Fruit fly (Drosophila melanogaster) whole organism, prepupa: ENCODE results near the gene CG43897.

Experiments used
- Blimp-1 ChIP-seq: fragments of 200-800 bp; sonication (Bioruptor generic); optimal IDR thresholded peaks from 3 replicates; lab custom pipeline; 2017; ENCODE audit warnings: missing biosample characterization, missing genetic modification characterization, mild to moderate bottlenecking, moderate library complexity, missing genetic modification reagents
- CG10631 ChIP-seq: fragments of 200-800 bp; sonication (Bioruptor generic); optimal IDR thresholded peaks from 2 replicates; lab custom pipeline; 2016; ENCODE audit warnings: missing biosample characterization, missing genetic modification characterization
- CG10669 ChIP-seq: fragments of 200-800 bp; sonication (Bioruptor generic); optimal IDR thresholded peaks from 3 replicates; lab custom pipeline; 2018; ENCODE audit warnings: missing biosample characterization, mild to moderate bottlenecking, missing genetic modification characterization, moderate library complexity
- CG11294 ChIP-seq: fragments of 200-800 bp; sonication (Bioruptor generic); IDR thresholded peaks from 2 replicates; pipeline ENCODE4 v1.3.6; 2022; ENCODE audit warnings: missing biosample characterization, missing genetic modification characterization
- CG11762 ChIP-seq: fragments of 200-800 bp; sonication (Bioruptor generic); optimal IDR thresholded peaks from 3 replicates; lab custom pipeline; 2016; ENCODE audit warnings: missing biosample characterization, missing genetic modification characterization; ENCODE audit not compliant: insufficient read depth
- CG11902 ChIP-seq: fragments of 200-800 bp; sonication (Bioruptor generic); optimal IDR thresholded peaks from 3 replicates; lab custom pipeline; 2016; ENCODE audit warnings: missing biosample characterization, missing genetic modification characterization
- CG15336 ChIP-seq: fragments of 200-800 bp; sonication (Bioruptor generic); IDR thresholded peaks from 2 replicates; pipeline ENCODE4 v1.3.6; 2022; ENCODE audit warnings: missing biosample characterization, missing genetic modification characterization
- CG1621 ChIP-seq: fragments of 200-800 bp; sonication (Bioruptor generic); optimal IDR thresholded peaks from 3 replicates; lab custom pipeline; 2018; ENCODE audit warnings: missing biosample characterization, mild to moderate bottlenecking, missing genetic modification characterization
- CG16779 ChIP-seq: fragments of 200-800 bp; sonication (Bioruptor generic); optimal IDR thresholded peaks from 3 replicates; lab custom pipeline; 2017; ENCODE audit warnings: missing biosample characterization, mild to moderate bottlenecking, missing genetic modification characterization
- CG3032 ChIP-seq: fragments of 200-800 bp; optimal IDR thresholded peaks from 2 replicates; lab custom pipeline; 2019; ENCODE audit warnings: missing biosample characterization, mild to moderate bottlenecking, missing genetic modification characterization, moderate library complexity
- CG31627 ChIP-seq: fragments of 200-800 bp; sonication (Bioruptor generic); optimal IDR thresholded peaks from 3 replicates; lab custom pipeline; 2016; ENCODE audit warnings: missing biosample characterization, missing genetic modification characterization
- CG32006 ChIP-seq: fragments of 200-800 bp; sonication (Bioruptor generic); optimal IDR thresholded peaks from 3 replicates; lab custom pipeline; 2017; ENCODE audit warnings: missing biosample characterization, mild to moderate bottlenecking, missing genetic modification characterization
- CG34406 ChIP-seq: fragments of 200-800 bp; sonication (Bioruptor generic); optimal IDR thresholded peaks from 3 replicates; lab custom pipeline; 2016; ENCODE audit warnings: missing biosample characterization, missing genetic modification characterization
- CG3919 ChIP-seq: fragments of 200-800 bp; sonication (Bioruptor generic); optimal IDR thresholded peaks from 3 replicates; lab custom pipeline; 2016; ENCODE audit warnings: missing biosample characterization, missing genetic modification characterization
- CG4318 ChIP-seq: fragments of 200-800 bp; sonication (Bioruptor generic); optimal IDR thresholded peaks from 3 replicates; lab custom pipeline; 2017; ENCODE audit warnings: missing biosample characterization, mild to moderate bottlenecking, missing genetic modification characterization
- CG6276 ChIP-seq: fragments of 200-800 bp; sonication (Bioruptor generic); optimal IDR thresholded peaks from 2 replicates; lab custom pipeline; 2017; ENCODE audit warnings: missing biosample characterization, mild to moderate bottlenecking, missing genetic modification characterization
- CG6792 ChIP-seq: fragments of 200-800 bp; sonication (Bioruptor generic); optimal IDR thresholded peaks from 3 replicates; lab custom pipeline; 2016; ENCODE audit warnings: missing biosample characterization, missing genetic modification characterization
- CG6854 ChIP-seq: fragments of 200-800 bp; sonication (Bioruptor generic); optimal IDR thresholded peaks from 2 replicates; lab custom pipeline; 2017; ENCODE audit warnings: missing biosample characterization, mild to moderate bottlenecking, missing genetic modification characterization
- CG8119 ChIP-seq: fragments of 200-800 bp; sonication (Bioruptor generic); IDR thresholded peaks from 3 replicates; pipeline ENCODE4 v1.3.6; 2022; ENCODE audit warnings: missing biosample characterization, missing genetic modification characterization
- CG8632 ChIP-seq: fragments of 200-800 bp; sonication (Bioruptor generic); optimal IDR thresholded peaks from 3 replicates; lab custom pipeline; 2016; ENCODE audit warnings: missing biosample characterization, missing genetic modification characterization
- CG9139 ChIP-seq: fragments of 200-800 bp; sonication (Bioruptor generic); optimal IDR thresholded peaks from 3 replicates; lab custom pipeline; 2017; ENCODE audit warnings: missing biosample characterization, mild to moderate bottlenecking, missing genetic modification characterization
- Eip75B ChIP-seq: fragments of 200-800 bp; sonication (Bioruptor generic); optimal IDR thresholded peaks from 3 replicates; lab custom pipeline; 2016; ENCODE audit warnings: missing biosample characterization, missing genetic modification characterization
- Ets21C ChIP-seq: fragments of 200-800 bp; sonication (Bioruptor generic); optimal IDR thresholded peaks from 3 replicates; lab custom pipeline; 2016; ENCODE audit warnings: missing biosample characterization, missing genetic modification characterization
- Ets96B ChIP-seq: fragments of 200-800 bp; optimal IDR thresholded peaks from 2 replicates; lab custom pipeline; 2019; ENCODE audit warnings: missing biosample characterization, mild to moderate bottlenecking, missing genetic modification characterization, moderate library complexity
- Gug ChIP-seq: fragments of 200-800 bp; sonication (Bioruptor generic); IDR thresholded peaks from 2 replicates; pipeline ENCODE4 v1.3.6; 2022; ENCODE audit warnings: missing biosample characterization, missing genetic modification characterization
- Hr39 ChIP-seq: fragments of 200-800 bp; sonication (Bioruptor generic); optimal IDR thresholded peaks from 2 replicates; lab custom pipeline; 2016; ENCODE audit warnings: missing biosample characterization, missing genetic modification characterization
- Hr4 ChIP-seq: fragments of 200-800 bp; sonication (Bioruptor generic); optimal IDR thresholded peaks from 3 replicates; lab custom pipeline; 2016; ENCODE audit warnings: missing biosample characterization, missing genetic modification characterization
- Lpt ChIP-seq: fragments of 200-800 bp; sonication (Bioruptor generic); optimal IDR thresholded peaks from 3 replicates; lab custom pipeline; 2016; ENCODE audit warnings: missing biosample characterization, missing genetic modification characterization
- Met ChIP-seq: fragments of 200-800 bp; sonication (Bioruptor generic); optimal IDR thresholded peaks from 3 replicates; lab custom pipeline; 2016; ENCODE audit warnings: missing biosample characterization, missing genetic modification characterization
- OdsH ChIP-seq: fragments of 200-800 bp; sonication (Bioruptor generic); optimal IDR thresholded peaks from 3 replicates; lab custom pipeline; 2016; ENCODE audit warnings: missing biosample characterization, missing genetic modification characterization
- Smox ChIP-seq: fragments of 200-800 bp; sonication (Bioruptor generic); optimal IDR thresholded peaks from 3 replicates; lab custom pipeline; 2016; ENCODE audit warnings: missing biosample characterization, missing genetic modification characterization
- Sox15 ChIP-seq: fragments of 200-800 bp; sonication (Bioruptor generic); optimal IDR thresholded peaks from 3 replicates; lab custom pipeline; 2016; ENCODE audit warnings: missing biosample characterization, missing genetic modification characterization
- achi ChIP-seq: fragments of 200-800 bp; sonication (Bioruptor generic); optimal IDR thresholded peaks from 3 replicates; lab custom pipeline; 2016; ENCODE audit warnings: missing biosample characterization, missing genetic modification characterization
- acj6 ChIP-seq: fragments of 200-800 bp; sonication (Bioruptor generic); optimal IDR thresholded peaks from 3 replicates; lab custom pipeline; 2016; ENCODE audit warnings: missing biosample characterization, missing genetic modification characterization
- cyc ChIP-seq: fragments of 200-800 bp; sonication (Bioruptor generic); optimal IDR thresholded peaks from 3 replicates; lab custom pipeline; 2016; ENCODE audit warnings: missing biosample characterization, missing genetic modification characterization
- dac ChIP-seq: fragments of 200-800 bp; sonication (Bioruptor generic); optimal IDR thresholded peaks from 2 replicates; lab custom pipeline; 2017; ENCODE audit warnings: missing biosample characterization, mild to moderate bottlenecking, missing genetic modification characterization
- dsx ChIP-seq: fragments of 200-800 bp; optimal IDR thresholded peaks from 3 replicates; lab custom pipeline; 2019; ENCODE audit warnings: missing biosample characterization, mild to moderate bottlenecking, missing genetic modification characterization, moderate library complexity; ENCODE audit not compliant: poor library complexity, severe bottlenecking
- eg ChIP-seq: fragments of 200-800 bp; sonication (Bioruptor generic); IDR thresholded peaks from 3 replicates; pipeline ENCODE4 v1.3.6; 2022; ENCODE audit warnings: missing biosample characterization, missing genetic modification characterization
- esn ChIP-seq: fragments of 200-800 bp; sonication (Bioruptor generic); optimal IDR thresholded peaks from 2 replicates; lab custom pipeline; 2016; ENCODE audit warnings: missing biosample characterization, mild to moderate bottlenecking, missing genetic modification characterization, moderate library complexity
- fd59A ChIP-seq: fragments of 200-800 bp; sonication (Bioruptor generic); optimal IDR thresholded peaks from 2 replicates; lab custom pipeline; 2017; ENCODE audit warnings: missing biosample characterization, mild to moderate bottlenecking, missing genetic modification characterization, missing genetic modification reagents
- fd85E ChIP-seq: fragments of 200-800 bp; sonication (Bioruptor generic); optimal IDR thresholded peaks from 3 replicates; lab custom pipeline; 2016; ENCODE audit warnings: missing biosample characterization, missing genetic modification characterization
- net ChIP-seq: fragments of 200-800 bp; sonication (Bioruptor generic); optimal IDR thresholded peaks from 3 replicates; lab custom pipeline; 2016; ENCODE audit warnings: missing biosample characterization, missing genetic modification characterization
- pdm3 ChIP-seq: fragments of 200-800 bp; sonication (Bioruptor generic); optimal IDR thresholded peaks from 3 replicates; lab custom pipeline; 2016; ENCODE audit warnings: missing biosample characterization, missing genetic modification characterization
- salr ChIP-seq, 2 experiments: fragments of 200-800 bp; sonication (Bioruptor generic); optimal IDR thresholded peaks; 3 replicates each; lab custom pipeline; 2016 to 2018; ENCODE audit warnings: missing biosample characterization in 2 of 2, missing genetic modification characterization in 2 of 2, mild to moderate bottlenecking in 1 of 2
- ss ChIP-seq, 2 experiments: fragments of 200-800 bp; sonication (Bioruptor generic); optimal IDR thresholded peaks; 2 replicates in 1 of 2; 3 replicates in 1 of 2; lab custom pipeline; 2017 to 2018; ENCODE audit warnings: mild to moderate bottlenecking in 2 of 2, missing biosample characterization in 2 of 2, missing genetic modification characterization in 2 of 2, moderate library complexity in 1 of 2
- svp ChIP-seq: fragments of 200-800 bp; sonication (Bioruptor generic); peaks from one replicate; lab custom pipeline; 2016; ENCODE audit warnings: missing biosample characterization, missing genetic modification characterization
- topi ChIP-seq: fragments of 200-800 bp; sonication (Bioruptor generic); optimal IDR thresholded peaks from 3 replicates; lab custom pipeline; 2016; ENCODE audit warnings: missing biosample characterization, missing genetic modification characterization
- vri ChIP-seq: fragments of 200-800 bp; sonication (Bioruptor generic); optimal IDR thresholded peaks from 3 replicates; lab custom pipeline; 2016; ENCODE audit warnings: missing biosample characterization, mild to moderate bottlenecking, missing genetic modification characterization

CG43897 gene

dm6 chr3L:9764307-9764706, 49.3 kb upstream of the CG43897 start (continued):
- TF ChIP-seq CG9139: no peak
- peak; percentile 17 for TF ChIP-seq OdsH (GFP tag; lab: Kevin White, UChicago)
- peak; percentile 32 for TF ChIP-seq acj6 (GFP tag; lab: Kevin White, UChicago)
- peak; percentile 13 for TF ChIP-seq topi
- TF ChIP-seq dac (GFP tag; lab: Kevin White, UChicago): no peak

- TF ChIP-seq esn (GFP tag; lab: Kevin White, UChicago) (peak; percentile 30), net (peak; percentile 26), Blimp-1 (peak; percentile 43), dsx (GFP tag; lab: Kevin White, UChicago) (no peak), salr (GFP tag; optimal IDR thresholded peaks at IDR 0.05; lab: Kevin White, UChicago) (peak in 1 of 2 experiments; percentile 28), OdsH (GFP tag; lab: Kevin White, UChicago) (peak; percentile 29), CG3919 (peak; percentile 57), CG9139 (no peak), Gug (GFP tag; lab: Robert Waterston, UW) (peak; percentile 43), Hr4 (GFP tag; lab: Kevin White, UChicago) (peak; percentile 34), Ets96B (tag; lab: Kevin White, UChicago) (peak; percentile 37), Hr39 (GFP tag; lab: Kevin White, UChicago) (no peak), CG4318 (GFP tag; lab: Kevin White, UChicago) (peak; percentile 50), CG8119 (GFP tag; lab: Robert Waterston, UW) (peak; percentile 57), CG8632 (GFP tag; lab: Kevin White, UChicago) (peak; percentile 12), Smox (GFP tag; lab: Kevin White, UChicago) (peak; percentile 18), acj6 (GFP tag; lab: Kevin White, UChicago) (peak; percentile 32), svp (GFP tag; lab: Kevin White, UChicago) (peak; percentile 65), cyc (GFP tag; lab: Kevin White, UChicago) (peak; percentile 7), Lpt (peak; percentile 30), CG6276 (GFP tag; lab: Kevin White, UChicago) (peak; percentile 56), CG10669 (GFP tag; lab: Kevin White, UChicago) (peak; percentile 26), Sox15 (GFP tag; lab: Kevin White, UChicago) (no peak), fd85E (GFP tag; lab: Kevin White, UChicago) (no peak), CG1621 (tag; lab: Kevin White, UChicago) (no peak), CG11762 (GFP tag; lab: Kevin White, UChicago) (peak; percentile 15), pdm3 (GFP tag; lab: Kevin White, UChicago) (no peak), CG15336 (GFP tag; lab: Robert Waterston, UW) (peak; percentile 59), Ets21C (GFP tag; lab: Kevin White, UChicago) (no peak), ss (GFP tag; optimal IDR thresholded peaks at IDR 0.05; lab: Kevin White, UChicago) (no peak), CG32006 (peak; percentile 78), CG31627 (peak; percentile 24), vri (GFP tag; lab: Kevin White, UChicago) (no peak), Met (peak; percentile 45), CG10631 (GFP tag; lab: Kevin White, UChicago) (peak; percentile 39), CG11902 (GFP tag; lab: Kevin White, UChicago) (no peak), CG16779 (tag; lab: Kevin White, UChicago) (no peak), CG6854 (GFP tag; lab: Kevin White, UChicago) (no peak), CG11294 (GFP tag; lab: Robert Waterston, UW) (no peak), eg (GFP tag; lab: Robert Waterston, UW) (peak; percentile 54; the same call in 2 of the 3 replicates), Eip75B (no peak), fd59A (GFP tag; lab: Kevin White, UChicago) (no peak), CG3032 (peak; percentile 37), CG6792 (GFP tag; lab: Kevin White, UChicago) (no peak), CG34406 (peak; percentile 16), dac (GFP tag; lab: Kevin White, UChicago) (peak; percentile 16), achi (peak; percentile 34)
Measured at dm6 chr3L:9764915-9765709, 48.5 kb upstream of the CG43897 start.
